Worm (Caenorhabditis elegans) whole organism, young adult: Measurements from ENCODE around the gene mrpl-10.

Source experiments
- B0035.1 ChIP-seq: sonication (generic microtip); optimal IDR thresholded peaks from 2 replicates; lab custom pipeline; 2016; ENCODE audit warnings: missing genetic modification characterization, mild to moderate bottlenecking, missing compliant biosample characterization, missing genotype, missing genetic modification reagents
- B0336.3 ChIP-seq: fragments of 200-800 bp; sonication (Bioruptor generic); IDR thresholded peaks from 2 replicates; pipeline ENCODE4 v1.3.6; 2022; ENCODE audit warnings: missing genetic modification characterization, missing compliant biosample characterization
- F23B12.7 ChIP-seq: sonication (generic microtip); optimal IDR thresholded peaks from 2 replicates; lab custom pipeline; 2017; ENCODE audit warnings: missing genetic modification characterization, mild to moderate bottlenecking, missing compliant biosample characterization, antibody characterized with exemption, moderate library complexity; ENCODE audit not compliant: insufficient read depth
- F49E8.2 ChIP-seq: sonication (generic microtip); optimal IDR thresholded peaks from 3 replicates; lab custom pipeline; 2017; ENCODE audit warnings: missing genetic modification characterization, mild to moderate bottlenecking, missing compliant biosample characterization, antibody characterized with exemption, moderate library complexity; ENCODE audit not compliant: insufficient read depth
- F52B5.7 ChIP-seq: sonication (generic microtip); optimal IDR thresholded peaks from 2 replicates; lab custom pipeline; 2016; ENCODE audit warnings: mild to moderate bottlenecking, missing genetic modification characterization, missing compliant biosample characterization
- K11D2.4 ChIP-seq: fragments of 200-800 bp; sonication (Bioruptor generic); IDR thresholded peaks from 2 replicates; pipeline ENCODE4 v1.3.6; 2022; ENCODE audit warnings: missing genetic modification reagents, missing genetic modification characterization, missing compliant biosample characterization
- K12H6.12 ChIP-seq: fragments of 200-800 bp; sonication (Bioruptor generic); optimal IDR thresholded peaks from 2 replicates; lab custom pipeline; 2018; ENCODE audit warnings: mild to moderate bottlenecking, missing genetic modification characterization, missing compliant biosample characterization
- Y53F4B.3 ChIP-seq: fragments of 200-800 bp; sonication (Bioruptor generic); IDR thresholded peaks from 2 replicates; pipeline ENCODE4 v1.3.6; 2022; ENCODE audit warnings: missing genetic modification reagents, missing genetic modification characterization, missing compliant biosample characterization
- Y53G8AR.9 ChIP-seq: fragments of 200-800 bp; sonication (Bioruptor generic); conservative IDR thresholded peaks from 2 replicates; pipeline ENCODE4 v1.3.6; 2022; ENCODE audit warnings: missing genetic modification reagents, missing genetic modification characterization, missing compliant biosample characterization
- Y67H2A.10 ChIP-seq: fragments of 200-800 bp; sonication (Bioruptor generic); conservative IDR thresholded peaks from 2 replicates; pipeline ENCODE4 v1.3.6; 2022; ENCODE audit warnings: missing genetic modification reagents, missing genetic modification characterization, missing compliant biosample characterization
- Y79H2A.3 ChIP-seq: fragments of 200-800 bp; sonication (Bioruptor generic); conservative IDR thresholded peaks from 2 replicates; pipeline ENCODE4 v1.3.6; 2022; ENCODE audit warnings: missing genetic modification reagents, missing genetic modification characterization, missing compliant biosample characterization
- ama-1 ChIP-seq, 3 experiments: fragments of 150-350 bp in 1 of 3; sonication (generic microtip) in 2 of 3; optimal IDR thresholded peaks; 2 replicates each; lab custom pipeline; 2014 to 2018; ENCODE audit warnings: missing biosample characterization in 2 of 3, missing genetic modification characterization in 2 of 3, missing genetic modification reagents in 2 of 3
- aptf-2 ChIP-seq: fragments of 200-800 bp; sonication (Bioruptor generic); conservative IDR thresholded peaks from 2 replicates; pipeline ENCODE4 v1.3.6; 2022; ENCODE audit warnings: missing genetic modification reagents, missing genetic modification characterization, missing compliant biosample characterization
- atf-7 ChIP-seq: sonication (generic microtip); optimal IDR thresholded peaks from 2 replicates; lab custom pipeline; 2017; ENCODE audit warnings: mild to moderate bottlenecking, missing genetic modification characterization, missing compliant biosample characterization
- cebp-1 ChIP-seq, 2 experiments: fragments of 200-800 bp in 1 of 2; sonication (Bioruptor generic) in 1 of 2; sonication (generic microtip) in 1 of 2; IDR thresholded peaks in 1 of 2; optimal IDR thresholded peaks in 1 of 2; 2 replicates each; pipeline versions ENCODE4 v1.3.6 to Lab custom; 2017 to 2022; ENCODE audit warnings: missing compliant biosample characterization in 2 of 2, missing genetic modification characterization in 2 of 2, mild to moderate bottlenecking in 1 of 2, missing genetic modification reagents in 1 of 2, moderate library complexity in 1 of 2
- cebp-2 ChIP-seq: fragments of 200-800 bp; sonication (Bioruptor generic); IDR thresholded peaks from 2 replicates; pipeline ENCODE4 v1.3.6; 2022; ENCODE audit warnings: missing genetic modification characterization, missing compliant biosample characterization
- ceh-27 ChIP-seq: fragments of 200-800 bp; sonication (Bioruptor generic); optimal IDR thresholded peaks from 2 replicates; lab custom pipeline; 2018; ENCODE audit warnings: mild to moderate bottlenecking, missing genetic modification characterization, moderate library complexity, missing compliant biosample characterization
- ceh-40 ChIP-seq: fragments of 200-800 bp; sonication (Bioruptor generic); IDR thresholded peaks from 2 replicates; pipeline ENCODE4 v1.3.6; 2022; ENCODE audit warnings: missing genetic modification characterization, missing compliant biosample characterization
- ceh-58 ChIP-seq: fragments of 200-800 bp; sonication (Bioruptor generic); IDR thresholded peaks from 2 replicates; pipeline ENCODE4 v1.3.6; 2022; ENCODE audit warnings: missing genetic modification characterization, missing compliant biosample characterization
- ceh-79 ChIP-seq: sonication (generic microtip); optimal IDR thresholded peaks from 2 replicates; lab custom pipeline; 2017; ENCODE audit warnings: mild to moderate bottlenecking, missing genetic modification characterization, missing compliant biosample characterization
- chd-7 ChIP-seq: sonication (generic microtip); optimal IDR thresholded peaks from 2 replicates; lab custom pipeline; 2016; ENCODE audit warnings: mild to moderate bottlenecking, missing genetic modification characterization, moderate library complexity, missing compliant biosample characterization
- dpff-1 ChIP-seq: sonication (generic microtip); optimal IDR thresholded peaks from 2 replicates; lab custom pipeline; 2017; ENCODE audit warnings: mild to moderate bottlenecking, missing genetic modification characterization, missing compliant biosample characterization
- efl-1 ChIP-seq: fragments of 150-350 bp; optimal IDR thresholded peaks from 2 replicates; lab custom pipeline; 2014; ENCODE audit warnings: missing biosample characterization, missing genetic modification reagents, missing genetic modification characterization
- egl-18 ChIP-seq: fragments of 200-800 bp; sonication (Bioruptor generic); IDR thresholded peaks from 2 replicates; pipeline ENCODE4 v1.3.6; 2022; ENCODE audit warnings: missing genetic modification reagents, missing genetic modification characterization, missing compliant biosample characterization
- hmg-20 ChIP-seq: fragments of 200-800 bp; sonication (Bioruptor generic); IDR thresholded peaks from 2 replicates; pipeline ENCODE4 v1.3.6; 2022; ENCODE audit warnings: missing genetic modification reagents, missing genetic modification characterization, missing compliant biosample characterization
- let-526 ChIP-seq: fragments of 200-800 bp; sonication (Bioruptor generic); IDR thresholded peaks from 2 replicates; pipeline ENCODE4 v1.3.6; 2022; ENCODE audit warnings: missing genetic modification reagents, missing genetic modification characterization, missing compliant biosample characterization
- madf-6 ChIP-seq: fragments of 200-800 bp; sonication (Bioruptor generic); IDR thresholded peaks from 2 replicates; pipeline ENCODE4 v1.3.6; 2022; ENCODE audit warnings: missing genetic modification reagents, missing genetic modification characterization, missing compliant biosample characterization
- madf-8 ChIP-seq: fragments of 200-800 bp; sonication (Bioruptor generic); conservative IDR thresholded peaks from 2 replicates; pipeline ENCODE4 v1.3.6; 2022; ENCODE audit warnings: missing genetic modification reagents, missing genetic modification characterization, missing compliant biosample characterization
- mcd-1 ChIP-seq: fragments of 200-800 bp; sonication (Bioruptor generic); IDR thresholded peaks from 2 replicates; pipeline ENCODE4 v1.3.6; 2022; ENCODE audit warnings: missing genetic modification reagents, missing genetic modification characterization, missing compliant biosample characterization
- mes-4 ChIP-seq: sonication (generic microtip); optimal IDR thresholded peaks from 2 replicates; lab custom pipeline; 2016; ENCODE audit warnings: missing genotype, missing genetic modification characterization, missing compliant biosample characterization
- nfya-1 ChIP-seq: sonication (generic microtip); optimal IDR thresholded peaks from 2 replicates; lab custom pipeline; 2017; ENCODE audit warnings: antibody characterized with exemption, missing compliant biosample characterization, missing genetic modification characterization, borderline replicate concordance; ENCODE audit not compliant: insufficient read depth
- nfya-2 ChIP-seq: fragments of 200-800 bp; sonication (Bioruptor generic); IDR thresholded peaks from 2 replicates; pipeline ENCODE4 v1.3.6; 2022; ENCODE audit warnings: missing genetic modification reagents, missing genetic modification characterization, missing compliant biosample characterization
- nfyb-1 ChIP-seq: fragments of 200-800 bp; sonication (Bioruptor generic); IDR thresholded peaks from 2 replicates; pipeline ENCODE4 v1.3.6; 2022; ENCODE audit warnings: missing genetic modification reagents, missing genetic modification characterization, missing compliant biosample characterization
- nhr-80 ChIP-seq: sonication (generic microtip); optimal IDR thresholded peaks from 2 replicates; lab custom pipeline; 2016; ENCODE audit warnings: missing genetic modification characterization, missing compliant biosample characterization
- rcor-1 ChIP-seq: fragments of 200-800 bp; sonication (Bioruptor generic); IDR thresholded peaks from 2 replicates; pipeline ENCODE4 v1.3.6; 2022; ENCODE audit warnings: missing genetic modification reagents, missing genetic modification characterization, missing compliant biosample characterization
- rpc-1 ChIP-seq, 2 experiments: fragments of 150-350 bp in 1 of 2; sonication (generic microtip) in 1 of 2; optimal IDR thresholded peaks; 2 replicates each; lab custom pipeline; 2014 to 2018; ENCODE audit warnings: missing biosample characterization in 1 of 2, missing genetic modification characterization in 1 of 2, missing genetic modification reagents in 1 of 2, missing genotype in 1 of 2
- snpc-3.4 ChIP-seq: sonication (generic microtip); optimal IDR thresholded peaks from 2 replicates; lab custom pipeline; 2017; ENCODE audit warnings: missing genetic modification characterization, mild to moderate bottlenecking, missing compliant biosample characterization, antibody characterized with exemption, moderate library complexity, missing genotype, missing genetic modification reagents
- somi-1 ChIP-seq: fragments of 200-800 bp; sonication (Bioruptor generic); optimal IDR thresholded peaks from 2 replicates; lab custom pipeline; 2018; ENCODE audit warnings: mild to moderate bottlenecking, missing genetic modification characterization, missing compliant biosample characterization
- unc-130 ChIP-seq: sonication (generic microtip); optimal IDR thresholded peaks from 2 replicates; lab custom pipeline; 2016; ENCODE audit warnings: missing genetic modification reagents, missing genetic modification characterization, missing compliant biosample characterization
- zfh-2 ChIP-seq: fragments of 200-800 bp; sonication (Bioruptor generic); conservative IDR thresholded peaks from 2 replicates; pipeline ENCODE4 v1.3.6; 2022; ENCODE audit warnings: missing genetic modification reagents, missing genetic modification characterization, missing compliant biosample characterization
- zim-3 ChIP-seq: sonication (generic microtip); optimal IDR thresholded peaks from 2 replicates; lab custom pipeline; 2017; ENCODE audit warnings: mild to moderate bottlenecking, missing genetic modification characterization, moderate library complexity, missing compliant biosample characterization
- ztf-18 ChIP-seq: sonication (generic microtip); optimal IDR thresholded peaks from 2 replicates; lab custom pipeline; 2016; ENCODE audit warnings: missing genotype, mild to moderate bottlenecking, missing genetic modification characterization, missing compliant biosample characterization
- ztf-22 ChIP-seq: fragments of 200-800 bp; sonication (Bioruptor generic); optimal IDR thresholded peaks from 2 replicates; lab custom pipeline; 2018; ENCODE audit warnings: mild to moderate bottlenecking, missing genetic modification characterization, moderate library complexity, missing compliant biosample characterization
- ztf-26 ChIP-seq: sonication (generic microtip); optimal IDR thresholded peaks from 2 replicates; lab custom pipeline; 2017; ENCODE audit warnings: missing genetic modification characterization, missing compliant biosample characterization
- ztf-3 ChIP-seq: fragments of 200-800 bp; sonication (Bioruptor generic); optimal IDR thresholded peaks from 2 replicates; lab custom pipeline; 2018; ENCODE audit warnings: mild to moderate bottlenecking, missing genetic modification characterization, missing compliant biosample characterization

Gene mrpl-10

ce11 chrII:8283158-8283717, 4.9 kb upstream of the mrpl-10 start, which contains the start of the genes nst-1 and cct-4 (continued):
- TF ChIP-seq let-526 (no peak), ceh-40 (no peak), F52B5.7 (tag; lab: Kevin White, UChicago) (no peak), cebp-1 (GFP tag; IDR thresholded peaks at IDR 0.05; lab: Robert Waterston, UW) (no peak), cebp-1 (tag; optimal IDR thresholded peaks at IDR 0.05; lab: Kevin White, UChicago) (peak; percentile 13), rpc-1 (optimal IDR thresholded peaks at IDR 0.05; lab: Kevin White, UChicago) (no peak), rpc-1 (tag; optimal IDR thresholded peaks at IDR 0.05; lab: Kevin White, UChicago) (no peak)

ce11 chrII:8276057-8276456, 2.3 kb downstream of the mrpl-10 start, which contains the start of the genes gei-14 and slc-25A32:
gei-14 (minus strand) TSS chrII:8276231.
slc-25A32 (plus strand) TSS chrII:8276298.
- TF ChIP-seq aptf-2 (GFP tag; lab: Robert Waterston, UW) = no peak
- no peak for TF ChIP-seq cebp-1 (GFP tag; IDR thresholded peaks at IDR 0.05; lab: Robert Waterston, UW)
- peak; percentile 30 for TF ChIP-seq cebp-1 (tag; optimal IDR thresholded peaks at IDR 0.05; lab: Kevin White, UChicago)
- TF ChIP-seq nhr-80 (tag; lab: Kevin White, UChicago) = no peak
- no peak for TF ChIP-seq dpff-1 (tag; lab: Kevin White, UChicago)
- no peak for TF ChIP-seq somi-1 (GFP tag; lab: Kevin White, UChicago)
- no peak for TF ChIP-seq ztf-22
- no peak for TF ChIP-seq F23B12.7
- TF ChIP-seq ceh-58 (GFP tag; lab: Robert Waterston, UW) = no peak
- TF ChIP-seq egl-18 (GFP tag; lab: Robert Waterston, UW) = no peak
- no peak for TF ChIP-seq ceh-27 (GFP tag; lab: Kevin White, UChicago)
- TF ChIP-seq Y53G8AR.9 (GFP tag; lab: Robert Waterston, UW) = 0 out of 2 replicates have a peak, but pooled peaks have one; percentile 16
- no peak for TF ChIP-seq zfh-2 (GFP tag; lab: Robert Waterston, UW)
- no peak for TF ChIP-seq ama-1 (optimal IDR thresholded peaks at IDR 0.05; lab: Kevin White, UChicago)
- no peak for TF ChIP-seq ama-1 (GFP tag; optimal IDR thresholded peaks at IDR 0.05; lab: Kevin White, UChicago)
- no peak for TF ChIP-seq nfyb-1
- TF ChIP-seq ztf-18 (tag; lab: Kevin White, UChicago) = no peak
- TF ChIP-seq Y53F4B.3 (GFP tag; lab: Robert Waterston, UW) = no peak
- TF ChIP-seq ztf-3 = no peak
- TF ChIP-seq nfya-2 (GFP tag; lab: Robert Waterston, UW) = no peak
- no peak for TF ChIP-seq hmg-20
- TF ChIP-seq snpc-3.4 = peak; percentile 92
- no peak for TF ChIP-seq nfya-1
- TF ChIP-seq mes-4 (tag; lab: Kevin White, UChicago) = no peak
- peak; percentile 52; the same call in 1 of the 2 replicates for TF ChIP-seq mcd-1 (GFP tag; lab: Robert Waterston, UW)
- peak; percentile 84 for TF ChIP-seq madf-8
- TF ChIP-seq zim-3 (tag; lab: Kevin White, UChicago) = no peak
- no peak for TF ChIP-seq K12H6.12 (tag; lab: Kevin White, UChicago)
- peak; percentile 88 for TF ChIP-seq efl-1 (GFP tag; lab: Kevin White, UChicago)
- no peak for TF ChIP-seq chd-7
- no peak for TF ChIP-seq unc-130 (GFP tag; lab: Kevin White, UChicago)
- TF ChIP-seq madf-6 (GFP tag; lab: Robert Waterston, UW) = peak; percentile 95
- TF ChIP-seq ceh-79 (tag; lab: Kevin White, UChicago) = no peak
- TF ChIP-seq Y79H2A.3 = no peak
- peak; percentile 90 for TF ChIP-seq F49E8.2 (tag; lab: Kevin White, UChicago)
- TF ChIP-seq ceh-40 = no peak
- no peak for TF ChIP-seq Y67H2A.10 (GFP tag; lab: Robert Waterston, UW)
- TF ChIP-seq rcor-1 (GFP tag; lab: Robert Waterston, UW) = no peak
- no peak for TF ChIP-seq B0035.1 (tag; lab: Kevin White, UChicago)
- TF ChIP-seq K11D2.4 (GFP tag; lab: Robert Waterston, UW) = no peak
- TF ChIP-seq ztf-26 (tag; lab: Kevin White, UChicago) = no peak
- TF ChIP-seq B0336.3 (GFP tag; lab: Robert Waterston, UW) = 0 out of 2 replicates have a peak, but pooled peaks have one; percentile 39
- no peak for TF ChIP-seq atf-7 (tag; lab: Kevin White, UChicago)
- TF ChIP-seq cebp-2 = no peak
